Fruit fly (Drosophila melanogaster) whole organism, embryonic: Measurements from ENCODE around the gene CG42494.
A peak's percentile ranks its signal among the peaks of the same experiment; 100 is the strongest.

Experiments used
- CG1024 ChIP-seq: fragments of 200-800 bp; sonication (Bioruptor generic); IDR thresholded peaks from 2 replicates; pipeline ENCODE4 v1.3.6; 2022; ENCODE audit warnings: missing biosample characterization, missing genetic modification characterization
- CG11085 ChIP-seq: fragments of 200-800 bp; sonication (Bioruptor generic); IDR thresholded peaks from 2 replicates; pipeline ENCODE4 v1.3.6; 2022; ENCODE audit warnings: missing biosample characterization, missing genetic modification characterization
- CG11093 ChIP-seq: fragments of 200-800 bp; sonication (Bioruptor generic); IDR thresholded peaks from 3 replicates; pipeline ENCODE4 v1.3.6; 2022; ENCODE audit warnings: missing biosample characterization, missing genetic modification characterization
- CG11695 ChIP-seq: fragments of 200-800 bp; sonication (Bioruptor generic); IDR thresholded peaks from 3 replicates; pipeline ENCODE4 v1.3.6; 2022; ENCODE audit warnings: missing biosample characterization, missing genetic modification characterization
- CG14860 ChIP-seq: fragments of 200-800 bp; sonication (Bioruptor generic); IDR thresholded peaks from 3 replicates; pipeline ENCODE4 v1.3.6; 2022; ENCODE audit warnings: missing biosample characterization, missing genetic modification characterization; ENCODE audit not compliant: partially characterized antibody
- CG15601 ChIP-seq: fragments of 200-800 bp; sonication (Bioruptor generic); optimal IDR thresholded peaks from 3 replicates; lab custom pipeline; 2019; ENCODE audit warnings: missing biosample characterization, mild to moderate bottlenecking, missing genetic modification characterization, moderate library complexity
- CG30431 ChIP-seq: fragments of 200-800 bp; sonication (Bioruptor generic); optimal IDR thresholded peaks from 2 replicates; lab custom pipeline; 2017; ENCODE audit warnings: missing biosample characterization, missing genetic modification characterization
- CG34422 ChIP-seq: fragments of 200-800 bp; sonication (Bioruptor generic); IDR thresholded peaks from 3 replicates; pipeline ENCODE4 v1.3.6; 2022; ENCODE audit warnings: missing biosample characterization, missing genetic modification characterization
- CG3838 ChIP-seq: fragments of 200-800 bp; sonication (Bioruptor generic); optimal IDR thresholded peaks from 3 replicates; lab custom pipeline; 2016; ENCODE audit warnings: missing biosample characterization, missing genetic modification characterization
- CG4282 ChIP-seq: fragments of 200-800 bp; sonication (Bioruptor generic); optimal IDR thresholded peaks from 2 replicates; lab custom pipeline; 2016; ENCODE audit warnings: missing biosample characterization, missing genetic modification characterization
- CG5245 ChIP-seq: fragments of 200-800 bp; sonication (Bioruptor generic); optimal IDR thresholded peaks from 3 replicates; lab custom pipeline; 2016; ENCODE audit warnings: missing biosample characterization, missing genetic modification characterization
- CG6272 ChIP-seq: fragments of 200-800 bp; sonication (Bioruptor generic); IDR thresholded peaks from 2 replicates; pipeline ENCODE4 v1.3.6; 2022; ENCODE audit warnings: missing biosample characterization, missing genetic modification characterization
- CG8944 ChIP-seq: fragments of 200-800 bp; sonication (Bioruptor generic); optimal IDR thresholded peaks from 3 replicates; lab custom pipeline; 2016; ENCODE audit warnings: missing biosample characterization, missing genetic modification characterization
- CG9437 ChIP-seq: fragments of 200-800 bp; sonication (Bioruptor generic); optimal IDR thresholded peaks from 2 replicates; lab custom pipeline; 2018; ENCODE audit warnings: missing biosample characterization, mild to moderate bottlenecking, missing genetic modification characterization
- Doc3 ChIP-seq: fragments of 200-800 bp; sonication (Bioruptor generic); IDR thresholded peaks from 3 replicates; pipeline ENCODE4 v1.3.6; 2022; ENCODE audit warnings: missing biosample characterization, missing genetic modification characterization; ENCODE audit not compliant: partially characterized antibody
- Drgx ChIP-seq: fragments of 200-800 bp; sonication (Bioruptor generic); IDR thresholded peaks from 2 replicates; pipeline ENCODE4 v1.3.6; 2022; ENCODE audit warnings: missing biosample characterization, missing genetic modification characterization
- Ets97D ChIP-seq: fragments of 200-800 bp; sonication (Bioruptor generic); optimal IDR thresholded peaks from 3 replicates; lab custom pipeline; 2016; ENCODE audit warnings: missing biosample characterization, missing genetic modification characterization
- HHEX ChIP-seq: fragments of 200-800 bp; sonication (Bioruptor generic); optimal IDR thresholded peaks from 3 replicates; lab custom pipeline; 2017; ENCODE audit warnings: missing biosample characterization, mild to moderate bottlenecking, missing genetic modification characterization, missing genetic modification reagents
- Nf-YB ChIP-seq: fragments of 200-800 bp; sonication (Bioruptor generic); optimal IDR thresholded peaks from 3 replicates; lab custom pipeline; 2019; ENCODE audit warnings: missing biosample characterization, mild to moderate bottlenecking, missing genetic modification characterization, moderate library complexity
- NfI ChIP-seq: fragments of 200-800 bp; sonication (Bioruptor generic); optimal IDR thresholded peaks from 3 replicates; lab custom pipeline; 2018; ENCODE audit warnings: missing biosample characterization, mild to moderate bottlenecking, missing genetic modification characterization, moderate library complexity
- PHDP ChIP-seq: fragments of 200-800 bp; sonication (Bioruptor generic); optimal IDR thresholded peaks from 3 replicates; lab custom pipeline; 2018; ENCODE audit warnings: missing biosample characterization, mild to moderate bottlenecking, missing genetic modification characterization, moderate library complexity
- Rfx ChIP-seq: fragments of 200-800 bp; sonication (Bioruptor generic); IDR thresholded peaks from 2 replicates; pipeline ENCODE4 v1.3.6; 2022; ENCODE audit warnings: missing biosample characterization, missing genetic modification characterization
- Xbp1 ChIP-seq: fragments of 200-800 bp; sonication (Bioruptor generic); optimal IDR thresholded peaks from 3 replicates; lab custom pipeline; 2016; ENCODE audit warnings: missing biosample characterization, mild to moderate bottlenecking, missing genetic modification characterization
- Xrp1 ChIP-seq: fragments of 200-800 bp; sonication (Bioruptor generic); IDR thresholded peaks from 2 replicates; pipeline ENCODE4 v1.3.6; 2022; ENCODE audit warnings: missing biosample characterization, missing genetic modification characterization
- ac ChIP-seq: fragments of 200-800 bp; sonication (Bioruptor generic); optimal IDR thresholded peaks from 3 replicates; lab custom pipeline; 2017; ENCODE audit warnings: missing biosample characterization, mild to moderate bottlenecking, missing genetic modification characterization
- bab2 ChIP-seq: fragments of 200-800 bp; sonication (Bioruptor generic); optimal IDR thresholded peaks from 2 replicates; lab custom pipeline; 2016; ENCODE audit warnings: missing biosample characterization, missing genetic modification characterization
- cato ChIP-seq: fragments of 200-800 bp; sonication (Bioruptor generic); optimal IDR thresholded peaks from 2 replicates; lab custom pipeline; 2016; ENCODE audit warnings: missing biosample characterization, missing genetic modification characterization, borderline replicate concordance
- dmrt99B ChIP-seq: fragments of 200-800 bp; sonication (Bioruptor generic); optimal IDR thresholded peaks from 2 replicates; lab custom pipeline; 2018; ENCODE audit warnings: missing biosample characterization, mild to moderate bottlenecking, missing genetic modification characterization, moderate library complexity
- grau ChIP-seq: fragments of 200-800 bp; optimal IDR thresholded peaks from 3 replicates; lab custom pipeline; 2019; ENCODE audit warnings: missing biosample characterization, mild to moderate bottlenecking, missing genetic modification characterization, moderate library complexity
- gro ChIP-seq: fragments of 200-800 bp; sonication (Bioruptor generic); optimal IDR thresholded peaks from 2 replicates; lab custom pipeline; 2016; ENCODE audit warnings: missing biosample characterization, missing genetic modification characterization
- lmd ChIP-seq: fragments of 200-800 bp; sonication (Bioruptor generic); IDR thresholded peaks from 2 replicates; pipeline ENCODE4 v1.3.6; 2022; ENCODE audit warnings: missing biosample characterization, missing genetic modification characterization
- nerfin-1 ChIP-seq: fragments of 200-800 bp; sonication (Bioruptor generic); optimal IDR thresholded peaks from 3 replicates; lab custom pipeline; 2019; ENCODE audit warnings: missing biosample characterization, mild to moderate bottlenecking, missing genetic modification characterization, moderate library complexity
- oc ChIP-seq: fragments of 200-800 bp; sonication (Bioruptor generic); optimal IDR thresholded peaks from 2 replicates; lab custom pipeline; 2018; ENCODE audit warnings: missing biosample characterization, mild to moderate bottlenecking, missing genetic modification characterization, moderate library complexity
- onecut ChIP-seq: fragments of 200-800 bp; sonication (Bioruptor generic); IDR thresholded peaks from 2 replicates; pipeline ENCODE4 v1.3.6; 2022; ENCODE audit warnings: missing biosample characterization, missing genetic modification characterization
- otp ChIP-seq: fragments of 200-800 bp; sonication (Bioruptor generic); IDR thresholded peaks from 3 replicates; pipeline ENCODE4, ENCODE4 v1.3.6; 2022; ENCODE audit warnings: missing biosample characterization, missing genetic modification characterization
- phol ChIP-seq: fragments of 200-800 bp; sonication (Bioruptor generic); optimal IDR thresholded peaks from 3 replicates; lab custom pipeline; 2018; ENCODE audit warnings: missing biosample characterization, mild to moderate bottlenecking, missing genetic modification characterization, moderate library complexity
- pita ChIP-seq: fragments of 200-800 bp; sonication (Bioruptor generic); optimal IDR thresholded peaks from 2 replicates; lab custom pipeline; 2017; ENCODE audit warnings: missing biosample characterization, mild to moderate bottlenecking, missing genetic modification characterization
- ranshi ChIP-seq: fragments of 200-800 bp; sonication (Bioruptor generic); IDR thresholded peaks from 2 replicates; pipeline ENCODE4 v1.3.6; 2022; ENCODE audit warnings: missing biosample characterization, missing genetic modification characterization
- repo ChIP-seq: fragments of 200-800 bp; sonication (Bioruptor generic); optimal IDR thresholded peaks from 2 replicates; lab custom pipeline; 2016; ENCODE audit warnings: missing biosample characterization, missing genetic modification characterization
- stc ChIP-seq: fragments of 200-800 bp; sonication (Bioruptor generic); IDR thresholded peaks from 2 replicates; pipeline ENCODE4 v1.3.6; 2022; ENCODE audit warnings: missing biosample characterization, missing genetic modification characterization
- tna ChIP-seq: fragments of 200-800 bp; sonication (Bioruptor generic); IDR thresholded peaks from 2 replicates; pipeline ENCODE4 v1.3.6; 2022; ENCODE audit warnings: missing biosample characterization, missing genetic modification characterization; ENCODE audit not compliant: partially characterized antibody
- tup ChIP-seq: fragments of 200-800 bp; sonication (Bioruptor generic); optimal IDR thresholded peaks from 2 replicates; lab custom pipeline; 2016; ENCODE audit warnings: missing biosample characterization, mild to moderate bottlenecking, missing genetic modification characterization, moderate library complexity
- unc-4 ChIP-seq: fragments of 200-800 bp; sonication (Bioruptor generic); IDR thresholded peaks from 2 replicates; pipeline ENCODE4 v1.3.6; 2022; ENCODE audit warnings: missing biosample characterization, missing genetic modification characterization; ENCODE audit not compliant: partially characterized antibody
- vnd ChIP-seq: fragments of 200-800 bp; sonication (Bioruptor generic); IDR thresholded peaks from 3 replicates; pipeline ENCODE4 v1.3.6; 2022; ENCODE audit warnings: missing biosample characterization, missing genetic modification characterization; ENCODE audit not compliant: partially characterized antibody
- wor ChIP-seq: fragments of 200-800 bp; sonication (Bioruptor generic); IDR thresholded peaks from 2 replicates; pipeline ENCODE4 v1.3.6; 2022; ENCODE audit warnings: missing biosample characterization, missing genetic modification characterization
- yki ChIP-seq: fragments of >200 bp; optimal IDR thresholded peaks from 3 replicates; lab custom pipeline; 2018
- zen ChIP-seq: fragments of 200-800 bp; sonication (Bioruptor generic); optimal IDR thresholded peaks from 3 replicates; lab custom pipeline; 2018; ENCODE audit warnings: missing biosample characterization, mild to moderate bottlenecking, missing genetic modification characterization, moderate library complexity
- zf30C ChIP-seq: fragments of 200-800 bp; sonication (Bioruptor generic); optimal IDR thresholded peaks from 3 replicates; lab custom pipeline; 2018; ENCODE audit warnings: missing biosample characterization, mild to moderate bottlenecking, missing genetic modification characterization

CG42494 gene

DNA sequence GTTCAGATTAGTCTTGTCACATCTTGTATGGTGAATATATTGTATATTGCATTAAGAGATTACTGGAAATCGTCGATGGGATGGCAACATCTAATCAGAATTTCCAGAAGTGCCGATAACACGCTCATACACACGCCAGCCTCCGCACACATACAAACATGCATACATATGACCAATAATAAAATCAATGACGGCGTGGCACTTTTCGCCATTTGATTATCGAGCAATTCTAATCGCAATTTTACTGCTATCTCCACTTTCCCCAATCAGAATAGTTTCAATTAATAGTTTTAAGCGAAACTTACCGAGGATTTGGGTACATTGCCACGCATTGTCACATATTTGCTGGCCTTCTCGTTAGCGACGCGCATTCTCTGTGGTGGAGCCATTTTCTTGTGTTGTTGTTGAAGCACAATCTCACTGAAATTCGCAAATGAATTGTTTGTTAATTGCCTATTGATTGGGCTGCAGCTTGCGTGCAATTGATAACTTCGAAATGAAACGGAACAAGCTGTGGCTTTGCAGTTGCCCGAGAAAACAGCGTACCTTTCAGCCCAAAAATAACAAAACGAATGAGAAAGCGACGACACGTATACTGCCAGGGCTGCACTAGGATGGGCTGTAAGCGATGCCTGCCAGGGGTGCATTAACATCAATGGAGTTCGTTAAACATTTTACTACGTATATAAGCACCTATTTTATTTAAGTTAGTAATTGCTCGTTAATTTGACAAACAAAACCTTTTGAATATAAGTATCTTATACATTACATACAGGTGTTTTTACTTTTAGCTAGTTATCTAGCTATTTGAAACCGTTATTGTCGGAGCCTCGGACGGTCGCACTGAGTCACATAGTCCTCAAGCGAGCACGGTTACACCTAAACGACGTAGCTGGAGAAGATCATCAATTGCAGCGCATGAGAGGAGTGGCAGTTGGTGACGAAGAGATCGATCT, 14.5 kb downstream of the CG42494 start, which contains the start of the genes CG32276 and gry (continued):
- peak; percentile 42 for TF ChIP-seq Nf-YB
- TF ChIP-seq CG11695 (GFP tag; lab: Robert Waterston, UW) = peak; percentile 73
- TF ChIP-seq vnd = no peak
- TF ChIP-seq yki = no peak
- TF ChIP-seq bab2 (GFP tag; lab: Kevin White, UChicago) = peak; percentile 82
- peak; percentile 62 for TF ChIP-seq stc (GFP tag; lab: Robert Waterston, UW)
- peak; percentile 53 for TF ChIP-seq CG3838 (GFP tag; lab: Kevin White, UChicago)
- TF ChIP-seq CG11093 (GFP tag; lab: Robert Waterston, UW) = peak; percentile 65; the same call in 2 of the 3 replicates
- TF ChIP-seq CG9437 (GFP tag; lab: Kevin White, UChicago) = peak; percentile 85
- peak; percentile 55; the same call in 1 of the 2 replicates for TF ChIP-seq Drgx
- TF ChIP-seq onecut (GFP tag; lab: Robert Waterston, UW) = peak; percentile 30
- TF ChIP-seq Xbp1 (GFP tag; lab: Kevin White, UChicago) = peak; percentile 96
- no peak for TF ChIP-seq oc (tag; lab: Kevin White, UChicago)
- peak; percentile 90 for TF ChIP-seq Ets97D (GFP tag; lab: Kevin White, UChicago)
- TF ChIP-seq ranshi (GFP tag; lab: Robert Waterston, UW) = peak; percentile 44
- TF ChIP-seq otp = peak; percentile 54; the same call in 1 of the 3 replicates
- TF ChIP-seq wor (GFP tag; lab: Robert Waterston, UW) = peak; percentile 59
- TF ChIP-seq nerfin-1 (tag; lab: Kevin White, UChicago) = peak; percentile 53
- no peak for TF ChIP-seq unc-4
- peak; percentile 9 for TF ChIP-seq CG30431
- TF ChIP-seq CG1024 (GFP tag; lab: Robert Waterston, UW) = peak; percentile 46; the same call in 1 of the 2 replicates
- TF ChIP-seq CG14860 (GFP tag; lab: Robert Waterston, UW) = no peak
- peak; percentile 67 for TF ChIP-seq CG4282
- TF ChIP-seq PHDP (tag; lab: Kevin White, UChicago) = no peak
- TF ChIP-seq grau = no peak
- TF ChIP-seq phol (tag; lab: Kevin White, UChicago) = peak; percentile 90
- no peak for TF ChIP-seq ac (GFP tag; lab: Kevin White, UChicago)
- no peak for TF ChIP-seq tna
- TF ChIP-seq NfI (GFP tag; lab: Kevin White, UChicago) = peak; percentile 73
- no peak for TF ChIP-seq zf30C
- peak; percentile 60 for TF ChIP-seq cato (GFP tag; lab: Kevin White, UChicago)
- no peak for TF ChIP-seq Doc3 (GFP tag; lab: Robert Waterston, UW)
- TF ChIP-seq CG15601 = no peak
- peak; percentile 69 for TF ChIP-seq zen
- TF ChIP-seq repo (GFP tag; lab: Kevin White, UChicago) = peak; percentile 57
- peak; percentile 65; the same call in 1 of the 2 replicates for TF ChIP-seq lmd (GFP tag; lab: Robert Waterston, UW)
- TF ChIP-seq dmrt99B = no peak
- peak; percentile 82 for TF ChIP-seq CG8944 (GFP tag; lab: Kevin White, UChicago)
- TF ChIP-seq CG11085 (GFP tag; lab: Robert Waterston, UW) = 0 out of 2 replicates have a peak, but pooled peaks have one; percentile 27
- TF ChIP-seq HHEX (GFP tag; lab: Kevin White, UChicago) = peak; percentile 58
- peak; percentile 77 for TF ChIP-seq Rfx (GFP tag; lab: Robert Waterston, UW)
- peak; percentile 72; the same call in 1 of the 2 replicates for TF ChIP-seq Xrp1 (GFP tag; lab: Robert Waterston, UW)
- TF ChIP-seq CG34422 (GFP tag; lab: Robert Waterston, UW) = peak; percentile 73
- no peak for TF ChIP-seq gro
- TF ChIP-seq CG6272 (GFP tag; lab: Robert Waterston, UW) = peak; percentile 48
- TF ChIP-seq CG5245 = peak; percentile 70
- TF ChIP-seq pita = no peak
- peak; percentile 63 for TF ChIP-seq tup (GFP tag; lab: Kevin White, UChicago)
